Worm (Caenorhabditis elegans) whole organism, late embryonic: ENCODE results near the gene sru-2.

ENCODE experiments used
- C08G9.2 ChIP-seq: sonication (generic microtip); optimal IDR thresholded peaks from 2 replicates; lab custom pipeline; 2016; ENCODE audit warnings: mild to moderate bottlenecking, missing genetic modification characterization, moderate library complexity, missing compliant biosample characterization
- C38D4.7 ChIP-seq: fragments of 200-800 bp; sonication (Bioruptor generic); optimal IDR thresholded peaks from 2 replicates; lab custom pipeline; 2018; ENCODE audit warnings: mild to moderate bottlenecking, missing genetic modification characterization, moderate library complexity, missing compliant biosample characterization
- F13H6.1 ChIP-seq: sonication (generic microtip); optimal IDR thresholded peaks from 2 replicates; lab custom pipeline; 2016; ENCODE audit warnings: missing genetic modification characterization, missing compliant biosample characterization
- K02D7.2 ChIP-seq: sonication (generic microtip); optimal IDR thresholded peaks from 2 replicates; lab custom pipeline; 2017; ENCODE audit warnings: mild to moderate bottlenecking, missing genetic modification characterization, missing compliant biosample characterization
- K09A11.1 ChIP-seq: sonication (generic microtip); optimal IDR thresholded peaks from 2 replicates; lab custom pipeline; 2017; ENCODE audit warnings: antibody characterized with exemption, mild to moderate bottlenecking, missing genetic modification characterization, missing compliant biosample characterization; ENCODE audit not compliant: insufficient read depth
- T23F11.4 ChIP-seq: fragments of 200-800 bp; sonication (Bioruptor generic); optimal IDR thresholded peaks from 2 replicates; lab custom pipeline; 2018; ENCODE audit warnings: mild to moderate bottlenecking, missing genetic modification characterization, missing compliant biosample characterization
- ahr-1 ChIP-seq: sonication (generic microtip); optimal IDR thresholded peaks from 2 replicates; lab custom pipeline; 2016; ENCODE audit warnings: missing genetic modification characterization, missing compliant biosample characterization
- ama-1 ChIP-seq: fragments of 150-350 bp; optimal IDR thresholded peaks from 2 replicates; lab custom pipeline; 2014
- ceh-14 ChIP-seq: sonication (generic microtip); optimal IDR thresholded peaks from 2 replicates; lab custom pipeline; 2016; ENCODE audit warnings: missing genotype, missing genetic modification characterization, missing compliant biosample characterization
- ceh-19 ChIP-seq: fragments of 200-800 bp; sonication (Bioruptor generic); optimal IDR thresholded peaks from 2 replicates; lab custom pipeline; 2018; ENCODE audit warnings: mild to moderate bottlenecking, missing genetic modification characterization, missing compliant biosample characterization
- ceh-31 ChIP-seq: sonication (generic microtip); optimal IDR thresholded peaks from 2 replicates; lab custom pipeline; 2016; ENCODE audit warnings: missing genetic modification characterization, missing compliant biosample characterization
- ceh-34 ChIP-seq: sonication (generic microtip); optimal IDR thresholded peaks from 2 replicates; lab custom pipeline; 2016; ENCODE audit warnings: mild to moderate bottlenecking, missing genetic modification characterization, missing compliant biosample characterization
- ceh-45 ChIP-seq: fragments of 200-800 bp; sonication (Bioruptor generic); IDR thresholded peaks from 2 replicates; pipeline ENCODE4 v1.3.6; 2022; ENCODE audit warnings: missing genetic modification reagents, missing genetic modification characterization, missing compliant biosample characterization
- ceh-48 ChIP-seq: sonication (generic microtip); optimal IDR thresholded peaks from 2 replicates; lab custom pipeline; 2016; ENCODE audit warnings: missing genetic modification characterization, inconsistent platforms, missing compliant biosample characterization
- dmd-4 ChIP-seq: sonication (generic microtip); optimal IDR thresholded peaks from 2 replicates; lab custom pipeline; 2016; ENCODE audit warnings: borderline replicate concordance, missing genetic modification characterization, missing compliant biosample characterization
- dve-1 ChIP-seq: sonication (generic microtip); optimal IDR thresholded peaks from 2 replicates; lab custom pipeline; 2017; ENCODE audit warnings: antibody characterized with exemption, mild to moderate bottlenecking, missing genetic modification characterization, missing compliant biosample characterization
- fax-1 ChIP-seq: sonication (generic microtip); optimal IDR thresholded peaks from 2 replicates; lab custom pipeline; 2016; ENCODE audit warnings: missing genotype, missing genetic modification characterization, missing compliant biosample characterization
- fkh-10 ChIP-seq: fragments of 150-350 bp; optimal IDR thresholded peaks from 2 replicates; lab custom pipeline; 2014; ENCODE audit warnings: missing biosample characterization, missing genetic modification reagents, missing genetic modification characterization
- fkh-6 ChIP-seq: sonication (generic microtip); optimal IDR thresholded peaks from 2 replicates; lab custom pipeline; 2016; ENCODE audit warnings: missing genetic modification characterization, missing compliant biosample characterization
- hlh-13 ChIP-seq: fragments of 200-800 bp; sonication (Bioruptor generic); optimal IDR thresholded peaks from 2 replicates; lab custom pipeline; 2018; ENCODE audit warnings: mild to moderate bottlenecking, missing genetic modification characterization, missing compliant biosample characterization
- hlh-15 ChIP-seq: sonication (generic microtip); optimal IDR thresholded peaks from 2 replicates; lab custom pipeline; 2016; ENCODE audit warnings: missing genetic modification characterization, missing compliant biosample characterization
- hlh-30 ChIP-seq: sonication (generic microtip); optimal IDR thresholded peaks from 2 replicates; lab custom pipeline; 2017; ENCODE audit warnings: antibody characterized with exemption, missing genetic modification characterization, missing compliant biosample characterization; ENCODE audit not compliant: insufficient read depth
- hlh-6 ChIP-seq: sonication (generic microtip); optimal IDR thresholded peaks from 2 replicates; lab custom pipeline; 2016; ENCODE audit warnings: missing genotype, missing genetic modification characterization, missing compliant biosample characterization
- hlh-8 ChIP-seq: sonication (generic microtip); optimal IDR thresholded peaks from 2 replicates; lab custom pipeline; 2016; ENCODE audit warnings: missing genotype, missing genetic modification characterization, missing compliant biosample characterization
- lin-11 ChIP-seq: fragments of 200-800 bp; sonication (Bioruptor generic); optimal IDR thresholded peaks from 2 replicates; lab custom pipeline; 2018; ENCODE audit warnings: mild to moderate bottlenecking, missing genetic modification characterization, missing compliant biosample characterization
- mec-3 ChIP-seq: sonication (generic microtip); optimal IDR thresholded peaks from 2 replicates; lab custom pipeline; 2016; ENCODE audit warnings: borderline replicate concordance, missing genetic modification characterization, missing compliant biosample characterization
- nhr-11 ChIP-seq: fragments of 150-350 bp; optimal IDR thresholded peaks from 2 replicates; lab custom pipeline; 2014; ENCODE audit warnings: missing biosample characterization, missing genetic modification characterization
- npax-4 ChIP-seq: sonication (generic microtip); optimal IDR thresholded peaks from 2 replicates; lab custom pipeline; 2016; ENCODE audit warnings: missing genetic modification characterization, missing compliant biosample characterization
- pag-3 ChIP-seq: sonication (generic microtip); optimal IDR thresholded peaks from 2 replicates; lab custom pipeline; 2016; ENCODE audit warnings: missing compliant biosample characterization, missing genetic modification characterization, borderline replicate concordance
- pat-9 ChIP-seq: fragments of 200-800 bp; sonication (Bioruptor generic); optimal IDR thresholded peaks from 2 replicates; lab custom pipeline; 2018; ENCODE audit warnings: mild to moderate bottlenecking, missing genetic modification characterization, moderate library complexity, missing compliant biosample characterization
- pha-4 ChIP-seq: fragments of 150-350 bp; optimal IDR thresholded peaks from 2 replicates; lab custom pipeline; 2018; ENCODE audit warnings: missing biosample characterization, missing genetic modification reagents, missing genetic modification characterization
- pqm-1 ChIP-seq: sonication (generic microtip); optimal IDR thresholded peaks from 2 replicates; lab custom pipeline; 2016; ENCODE audit warnings: missing genetic modification characterization, missing compliant biosample characterization
- ref-2 ChIP-seq: sonication (generic microtip); optimal IDR thresholded peaks from 2 replicates; lab custom pipeline; 2016; ENCODE audit warnings: missing genetic modification characterization, missing compliant biosample characterization
- sdc-2 ChIP-seq: sonication (generic microtip); optimal IDR thresholded peaks from 2 replicates; lab custom pipeline; 2016; ENCODE audit warnings: missing genotype, missing genetic modification characterization, missing compliant biosample characterization
- sox-2 ChIP-seq: fragments of 200-800 bp; sonication (Bioruptor generic); IDR thresholded peaks from 2 replicates; pipeline ENCODE4 v1.3.6; 2022; ENCODE audit warnings: missing genetic modification reagents, missing genetic modification characterization, missing compliant biosample characterization
- syd-9 ChIP-seq: sonication (generic microtip); optimal IDR thresholded peaks from 2 replicates; lab custom pipeline; 2016; ENCODE audit warnings: mild to moderate bottlenecking, missing genetic modification characterization, moderate library complexity, missing compliant biosample characterization
- tbx-2 ChIP-seq: sonication (generic microtip); optimal IDR thresholded peaks from 2 replicates; lab custom pipeline; 2016; ENCODE audit warnings: missing genetic modification characterization, missing compliant biosample characterization
- unc-3 ChIP-seq, 2 experiments: fragments of 200-800 bp in 1 of 2; sonication (Bioruptor generic) in 1 of 2; sonication (generic microtip) in 1 of 2; conservative IDR thresholded peaks in 1 of 2; optimal IDR thresholded peaks in 1 of 2; 2 replicates each; pipeline versions ENCODE4 v1.3.6 to Lab custom; 2016 to 2022; ENCODE audit warnings: missing compliant biosample characterization in 2 of 2, missing genetic modification characterization in 2 of 2, missing genetic modification reagents in 1 of 2
- unc-42 ChIP-seq: sonication (generic microtip); optimal IDR thresholded peaks from 2 replicates; lab custom pipeline; 2016; ENCODE audit warnings: missing genotype, missing genetic modification characterization, missing compliant biosample characterization
- unc-55 ChIP-seq: sonication (generic microtip); optimal IDR thresholded peaks from 2 replicates; lab custom pipeline; 2017; ENCODE audit warnings: missing biosample characterization, missing genetic modification reagents, missing genetic modification characterization
- unc-86 ChIP-seq: sonication (generic microtip); optimal IDR thresholded peaks from 2 replicates; lab custom pipeline; 2016; ENCODE audit warnings: missing genetic modification characterization, missing compliant biosample characterization
- zip-5 ChIP-seq: sonication (generic microtip); optimal IDR thresholded peaks from 2 replicates; lab custom pipeline; 2016; ENCODE audit warnings: missing genetic modification characterization, missing compliant biosample characterization
- ztf-16 ChIP-seq: sonication (generic microtip); optimal IDR thresholded peaks from 2 replicates; lab custom pipeline; 2017; ENCODE audit warnings: missing genetic modification characterization, missing compliant biosample characterization

The sru-2 gene

DNA sequence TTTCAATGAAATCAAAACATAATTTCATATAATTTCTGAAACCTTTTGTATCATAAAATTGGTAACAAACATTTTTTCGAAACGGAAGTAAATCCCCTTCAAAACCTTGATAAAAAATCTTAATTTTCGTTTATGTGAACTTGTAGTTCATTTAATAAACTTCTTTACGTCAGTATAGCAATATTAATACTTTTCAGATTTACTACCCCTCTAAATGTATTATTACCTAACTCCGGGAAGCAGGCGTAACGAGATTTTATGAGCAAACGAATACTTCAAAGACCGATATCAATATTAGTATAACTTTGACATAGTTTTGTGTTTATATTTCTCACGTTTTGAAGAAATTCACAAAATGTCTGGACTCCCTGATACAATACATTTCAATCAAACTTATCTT is 2.2 kb downstream of the sru-2 start, which contains the start of gene sru-1:
TSS of gene sru-1 (plus strand) at position 301 of the 400 bp plus-strand sequence.
- TF ChIP-seq sdc-2 (tag; lab: Kevin White, UChicago) (no peak), npax-4 (no peak), hlh-15 (tag; lab: Kevin White, UChicago) (no peak), ceh-45 (GFP tag; lab: Robert Waterston, UW) (no peak), fkh-10 (GFP tag; lab: Kevin White, UChicago) (no peak), pag-3 (tag; lab: Kevin White, UChicago) (no peak), dmd-4 (tag; lab: Kevin White, UChicago) (no peak), ama-1 (lab: Kevin White, UChicago) (no peak), fkh-6 (tag; lab: Kevin White, UChicago) (no peak), pat-9 (no peak)
- TF ChIP-seq, all 69 proteins: peak for 0

DNA sequence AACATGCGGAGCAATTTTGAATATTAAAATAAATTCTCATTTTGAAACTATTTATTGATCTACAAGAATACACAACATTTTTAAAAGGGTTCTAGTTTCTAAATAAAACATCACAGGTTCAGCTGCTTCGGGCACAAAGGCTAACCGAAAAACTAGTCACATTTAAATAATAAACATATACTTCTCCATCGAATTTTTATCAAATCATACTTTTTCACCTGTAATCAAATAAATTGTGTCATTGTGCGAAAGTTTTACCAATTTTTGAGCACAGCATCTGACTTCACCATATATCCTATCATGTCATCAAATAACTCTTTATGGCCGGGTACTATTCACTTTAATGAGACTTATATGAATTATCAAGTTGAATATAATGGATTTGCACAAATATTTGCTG is 4.2 kb downstream of the sru-2 start, which contains the start of gene sru-6:
TSS of gene sru-6 (plus strand) at position 301 of the 400 bp plus-strand sequence.
- TF ChIP-seq syd-9 (tag; lab: Kevin White, UChicago) = no peak
- no peak for TF ChIP-seq T23F11.4 (GFP tag; lab: Kevin White, UChicago)
- no peak for TF ChIP-seq unc-42 (tag; lab: Kevin White, UChicago)
- TF ChIP-seq unc-3 (GFP tag; conservative IDR thresholded peaks at IDR 0.05; lab: Robert Waterston, UW) = no peak
- TF ChIP-seq unc-3 (tag; optimal IDR thresholded peaks at IDR 0.05; lab: Kevin White, UChicago) = no peak
- TF ChIP-seq dmd-4 (tag; lab: Kevin White, UChicago) = no peak
- no peak for TF ChIP-seq hlh-13 (GFP tag; lab: Kevin White, UChicago)
- TF ChIP-seq sox-2 = no peak
- no peak for TF ChIP-seq ref-2 (tag; lab: Kevin White, UChicago)
- TF ChIP-seq fax-1 (tag; lab: Kevin White, UChicago) = no peak
- TF ChIP-seq K02D7.2 (tag; lab: Kevin White, UChicago) = no peak
- no peak for TF ChIP-seq unc-86 (tag; lab: Kevin White, UChicago)
- no peak for TF ChIP-seq mec-3 (tag; lab: Kevin White, UChicago)
- TF ChIP-seq hlh-30 (tag; lab: Kevin White, UChicago) = no peak
- TF ChIP-seq F13H6.1 (tag; lab: Kevin White, UChicago) = no peak
- TF ChIP-seq zip-5 (tag; lab: Kevin White, UChicago) = no peak
- no peak for TF ChIP-seq C38D4.7 (GFP tag; lab: Kevin White, UChicago)
- no peak for TF ChIP-seq tbx-2 (tag; lab: Kevin White, UChicago)
- TF ChIP-seq lin-11 (tag; lab: Kevin White, UChicago) = no peak

DNA sequence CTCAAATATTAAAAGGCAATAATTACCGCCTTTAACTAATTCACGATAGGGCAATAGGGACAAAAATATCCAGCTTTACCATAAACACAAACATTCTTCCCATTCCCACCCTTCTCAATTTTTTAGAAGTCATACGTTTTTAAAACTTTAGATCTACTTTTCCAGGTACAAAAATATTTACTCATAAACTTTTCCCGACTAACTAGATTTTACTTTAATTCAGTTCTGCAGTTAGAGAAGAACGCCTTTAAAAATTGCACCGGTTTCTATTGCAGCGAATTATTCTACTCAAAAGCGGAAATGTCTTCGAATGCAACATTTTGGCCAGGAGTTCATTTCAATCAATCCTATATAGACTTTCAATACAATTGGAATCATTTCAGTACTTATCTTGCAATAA is 10.2 kb downstream of the sru-2 start, which contains the start of gene sru-3:
TSS of gene sru-3 (plus strand) at position 301 of the 400 bp plus-strand sequence.
- TF ChIP-seq ceh-34 (tag; lab: Kevin White, UChicago) = no peak
- no peak for TF ChIP-seq pha-4 (tag; lab: Kevin White, UChicago)
- TF ChIP-seq ztf-16 = no peak
- no peak for TF ChIP-seq ama-1 (lab: Kevin White, UChicago)
- no peak for TF ChIP-seq nhr-11 (tag; lab: Kevin White, UChicago)

DNA sequence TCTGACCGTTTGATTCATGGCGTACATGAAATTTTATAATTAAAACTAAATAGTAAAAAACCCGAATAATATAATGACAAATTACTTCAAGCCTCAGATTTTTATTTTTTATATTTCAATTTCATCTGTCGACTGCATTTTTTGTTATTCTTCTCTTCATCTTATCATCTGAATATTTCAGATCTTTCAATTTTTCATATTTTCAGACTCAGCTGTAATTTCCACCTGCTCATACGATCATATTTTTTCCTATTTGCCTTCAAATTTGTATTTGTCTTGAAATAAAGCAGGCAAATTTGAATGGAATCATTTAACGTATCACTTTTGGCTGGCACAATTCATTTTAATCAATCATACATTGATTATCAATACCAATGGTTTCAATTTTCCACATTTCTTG is 12.0 kb downstream of the sru-2 start, which contains the start of gene sru-4:
TSS of gene sru-4 (plus strand) at position 301 of the 400 bp plus-strand sequence.
- TF ChIP-seq hlh-8 (tag; lab: Kevin White, UChicago) (no peak), dve-1 (tag; lab: Kevin White, UChicago) (no peak), ceh-48 (tag; lab: Kevin White, UChicago) (no peak), ceh-14 (tag; lab: Kevin White, UChicago) (no peak), C08G9.2 (tag; lab: Kevin White, UChicago) (no peak), unc-55 (GFP tag; lab: Kevin White, UChicago) (no peak), F13H6.1 (tag; lab: Kevin White, UChicago) (no peak), pqm-1 (tag; lab: Kevin White, UChicago) (no peak), ceh-19 (GFP tag; lab: Kevin White, UChicago) (no peak), K09A11.1 (tag; lab: Kevin White, UChicago) (no peak), tbx-2 (tag; lab: Kevin White, UChicago) (no peak), hlh-6 (no peak), K02D7.2 (tag; lab: Kevin White, UChicago) (no peak), ceh-31 (tag; lab: Kevin White, UChicago) (no peak), hlh-15 (tag; lab: Kevin White, UChicago) (no peak), ahr-1 (no peak), ztf-16 (no peak)
